Worm (Caenorhabditis elegans) whole organism, L1 larva: ENCODE measurements around the gene F26F2.13.

ENCODE experiments used
- C16A3.4 ChIP-seq: fragments of 150-350 bp; optimal IDR thresholded peaks from 2 replicates; lab custom pipeline; 2014; ENCODE audit warnings: missing biosample characterization, missing genetic modification characterization
- F16B12.6 ChIP-seq: fragments of 150-350 bp; optimal IDR thresholded peaks from 2 replicates; lab custom pipeline; 2014; ENCODE audit warnings: missing biosample characterization, missing genetic modification characterization
- Y116A8C.19 ChIP-seq: sonication (generic microtip); optimal IDR thresholded peaks from 2 replicates; lab custom pipeline; 2016; ENCODE audit warnings: missing compliant biosample characterization, missing genetic modification characterization, borderline replicate concordance
- aha-1 ChIP-seq: fragments of 150-350 bp; optimal IDR thresholded peaks from 2 replicates; lab custom pipeline; 2014; ENCODE audit warnings: missing biosample characterization, missing genetic modification characterization
- blmp-1 ChIP-seq: fragments of 150-350 bp; optimal IDR thresholded peaks from 2 replicates; lab custom pipeline; 2014; ENCODE audit warnings: missing biosample characterization, missing genetic modification characterization
- ceh-63 ChIP-seq: fragments of 200-800 bp; sonication (Bioruptor generic); optimal IDR thresholded peaks from 2 replicates; lab custom pipeline; 2018; ENCODE audit warnings: mild to moderate bottlenecking, missing genetic modification characterization, missing compliant biosample characterization
- ceh-8 ChIP-seq: fragments of 200-800 bp; sonication (Bioruptor generic); optimal IDR thresholded peaks from 2 replicates; lab custom pipeline; 2018; ENCODE audit warnings: mild to moderate bottlenecking, missing genetic modification characterization, moderate library complexity, missing compliant biosample characterization
- ceh-82 ChIP-seq, 3 experiments: fragments of 150-350 bp in 1 of 3; sonication (generic microtip) in 2 of 3; optimal IDR thresholded peaks; 2 replicates each; lab custom pipeline; 2014 to 2017; ENCODE audit warnings: missing biosample characterization in 3 of 3, missing genetic modification characterization in 3 of 3
- ceh-88 ChIP-seq: fragments of 200-800 bp; sonication (Bioruptor generic); IDR thresholded peaks from 2 replicates; pipeline ENCODE4 v1.3.6; 2022; ENCODE audit warnings: missing genetic modification characterization, missing compliant biosample characterization
- dpl-1 ChIP-seq, 3 experiments: fragments of 150-350 bp in 2 of 3; sonication (generic microtip) in 1 of 3; optimal IDR thresholded peaks; 2 replicates each; lab custom pipeline; 2014 to 2017; ENCODE audit warnings: missing biosample characterization in 3 of 3, missing genetic modification characterization in 3 of 3, missing genetic modification reagents in 3 of 3
- dsc-1 ChIP-seq: sonication (generic microtip); optimal IDR thresholded peaks from 2 replicates; lab custom pipeline; 2016; ENCODE audit warnings: mild to moderate bottlenecking, missing genetic modification characterization, missing compliant biosample characterization
- efl-1 ChIP-seq, 4 experiments: fragments of 150-350 bp; optimal IDR thresholded peaks in 3 of 4; peaks in 1 of 4; 1 replicate in 1 of 4; 2 replicates in 3 of 4; lab custom pipeline; 2014; ENCODE audit warnings: missing biosample characterization in 2 of 4, missing genetic modification characterization in 2 of 4, missing genetic modification reagents in 2 of 4
- egl-13 ChIP-seq: sonication (generic microtip); optimal IDR thresholded peaks from 2 replicates; lab custom pipeline; 2016; ENCODE audit warnings: missing genotype, missing genetic modification reagents, missing genetic modification characterization, missing compliant biosample characterization
- elt-2 ChIP-seq: sonication (generic microtip); optimal IDR thresholded peaks from 2 replicates; lab custom pipeline; 2016; ENCODE audit warnings: missing genetic modification characterization, mild to moderate bottlenecking, inconsistent platforms, missing compliant biosample characterization, missing genetic modification reagents
- elt-3 ChIP-seq, 6 experiments: fragments of 150-350 bp in 1 of 6; sonication (generic microtip); optimal IDR thresholded peaks; 2 replicates each; lab custom pipeline; 2017 to 2018; ENCODE audit warnings: missing biosample characterization in 6 of 6, missing genetic modification characterization in 6 of 6, inconsistent platforms in 1 of 6
- ets-5 ChIP-seq: fragments of 200-800 bp; sonication (Bioruptor generic); IDR thresholded peaks from 2 replicates; pipeline ENCODE4 v1.3.6; 2022; ENCODE audit warnings: missing genetic modification characterization, missing compliant biosample characterization
- fkh-10 ChIP-seq: sonication (generic microtip); optimal IDR thresholded peaks from 2 replicates; lab custom pipeline; 2017; ENCODE audit warnings: missing biosample characterization, missing genetic modification reagents, missing genetic modification characterization
- fkh-8 ChIP-seq: sonication (generic microtip); optimal IDR thresholded peaks from 2 replicates; lab custom pipeline; 2016; ENCODE audit warnings: mild to moderate bottlenecking, missing genetic modification characterization, missing compliant biosample characterization
- fos-1 ChIP-seq: fragments of 150-350 bp; optimal IDR thresholded peaks from 2 replicates; lab custom pipeline; 2014; ENCODE audit warnings: missing biosample characterization, missing genetic modification characterization
- grh-1 ChIP-seq: fragments of 200-800 bp; sonication (Bioruptor generic); IDR thresholded peaks from 2 replicates; pipeline ENCODE4 v1.3.6; 2022; ENCODE audit warnings: missing genetic modification reagents, missing genetic modification characterization, missing compliant biosample characterization
- hlh-17 ChIP-seq: fragments of 200-800 bp; sonication (Bioruptor generic); optimal IDR thresholded peaks from 2 replicates; lab custom pipeline; 2018; ENCODE audit warnings: missing genetic modification characterization, mild to moderate bottlenecking, missing compliant biosample characterization, moderate library complexity, borderline replicate concordance
- hlh-4 ChIP-seq: sonication (generic microtip); optimal IDR thresholded peaks from 2 replicates; lab custom pipeline; 2016; ENCODE audit warnings: mild to moderate bottlenecking, missing genetic modification characterization, missing compliant biosample characterization
- irx-1 ChIP-seq: sonication (generic microtip); optimal IDR thresholded peaks from 2 replicates; lab custom pipeline; 2016; ENCODE audit warnings: missing genetic modification characterization, missing compliant biosample characterization
- isw-1 ChIP-seq: fragments of 200-800 bp; sonication (Bioruptor generic); IDR thresholded peaks from 2 replicates; pipeline ENCODE4 v1.3.6; 2022; ENCODE audit warnings: missing genetic modification characterization, missing compliant biosample characterization
- jun-1 ChIP-seq: fragments of 150-350 bp; optimal IDR thresholded peaks from 2 replicates; lab custom pipeline; 2014; ENCODE audit warnings: missing biosample characterization, missing genetic modification reagents, missing genetic modification characterization
- lin-13 ChIP-seq: fragments of 150-350 bp; optimal IDR thresholded peaks from 2 replicates; lab custom pipeline; 2014; ENCODE audit warnings: missing biosample characterization, missing genetic modification reagents, missing genetic modification characterization
- lin-14 ChIP-seq: fragments of 200-800 bp; sonication (Bioruptor generic); optimal IDR thresholded peaks from 2 replicates; lab custom pipeline; 2018; ENCODE audit warnings: mild to moderate bottlenecking, missing genetic modification characterization, moderate library complexity, missing compliant biosample characterization
- lin-35 ChIP-seq, 2 experiments: fragments of 150-350 bp; optimal IDR thresholded peaks; 2 replicates each; lab custom pipeline; 2014; ENCODE audit warnings: missing biosample characterization in 2 of 2, missing genetic modification characterization in 2 of 2, missing genetic modification reagents in 2 of 2
- lin-39 ChIP-seq: fragments of 150-350 bp; optimal IDR thresholded peaks from 2 replicates; lab custom pipeline; 2014; ENCODE audit warnings: missing biosample characterization, missing genetic modification reagents, missing genetic modification characterization
- lsy-2 ChIP-seq, 2 experiments: fragments of 150-350 bp; optimal IDR thresholded peaks; 2 replicates each; lab custom pipeline; 2014; ENCODE audit warnings: missing biosample characterization in 2 of 2, missing genetic modification characterization in 2 of 2
- mab-9 ChIP-seq: fragments of 200-800 bp; sonication (Bioruptor generic); IDR thresholded peaks from 2 replicates; pipeline ENCODE4 v1.3.6; 2022; ENCODE audit warnings: missing genetic modification reagents, missing genetic modification characterization, missing compliant biosample characterization
- mdl-1 ChIP-seq, 2 experiments: fragments of 150-350 bp; optimal IDR thresholded peaks; 2 replicates each; lab custom pipeline; 2014 to 2017; ENCODE audit warnings: missing biosample characterization in 2 of 2, missing genetic modification characterization in 2 of 2, inconsistent platforms in 1 of 2
- mef-2 ChIP-seq: fragments of 150-350 bp; optimal IDR thresholded peaks from 2 replicates; lab custom pipeline; 2014; ENCODE audit warnings: missing biosample characterization, missing genetic modification characterization
- mep-1 ChIP-seq: fragments of 150-350 bp; optimal IDR thresholded peaks from 2 replicates; lab custom pipeline; 2014; ENCODE audit warnings: missing biosample characterization, missing genetic modification characterization
- nhr-19 ChIP-seq: fragments of 200-800 bp; sonication (Bioruptor generic); conservative IDR thresholded peaks from 2 replicates; pipeline ENCODE4 v1.3.6; 2022; ENCODE audit warnings: missing genetic modification characterization, missing compliant biosample characterization
- nhr-20 ChIP-seq: sonication (generic microtip); optimal IDR thresholded peaks from 2 replicates; lab custom pipeline; 2016; ENCODE audit warnings: mild to moderate bottlenecking, missing genetic modification characterization, missing compliant biosample characterization
- nhr-237 ChIP-seq: fragments of 150-350 bp; optimal IDR thresholded peaks from 2 replicates; lab custom pipeline; 2014; ENCODE audit warnings: missing biosample characterization, missing genetic modification characterization
- nhr-47 ChIP-seq: sonication (generic microtip); optimal IDR thresholded peaks from 2 replicates; lab custom pipeline; 2016; ENCODE audit warnings: mild to moderate bottlenecking, missing genetic modification characterization, moderate library complexity, missing compliant biosample characterization
- nhr-71 ChIP-seq: sonication (generic microtip); optimal IDR thresholded peaks from 2 replicates; lab custom pipeline; 2016; ENCODE audit warnings: mild to moderate bottlenecking, missing genetic modification characterization, moderate library complexity, missing compliant biosample characterization
- pax-3 ChIP-seq: fragments of 200-800 bp; sonication (Bioruptor generic); optimal IDR thresholded peaks from 2 replicates; lab custom pipeline; 2018; ENCODE audit warnings: mild to moderate bottlenecking, missing genetic modification characterization, moderate library complexity, missing compliant biosample characterization
- rnt-1 ChIP-seq: sonication (generic microtip); optimal IDR thresholded peaks from 2 replicates; lab custom pipeline; 2016; ENCODE audit warnings: mild to moderate bottlenecking, missing genetic modification characterization, moderate library complexity, missing compliant biosample characterization
- snpc-4 ChIP-seq: fragments of 150-350 bp; optimal IDR thresholded peaks from 2 replicates; lab custom pipeline; 2014; ENCODE audit warnings: missing biosample characterization, missing genetic modification characterization
- snu-23 ChIP-seq: sonication (generic microtip); optimal IDR thresholded peaks from 2 replicates; lab custom pipeline; 2016; ENCODE audit warnings: missing genetic modification characterization, missing compliant biosample characterization
- sox-4 ChIP-seq: sonication (generic microtip); optimal IDR thresholded peaks from 2 replicates; lab custom pipeline; 2016; ENCODE audit warnings: missing genetic modification characterization, missing compliant biosample characterization
- sup-37 ChIP-seq: fragments of 200-800 bp; sonication (Bioruptor generic); optimal IDR thresholded peaks from 2 replicates; lab custom pipeline; 2018; ENCODE audit warnings: mild to moderate bottlenecking, missing genetic modification characterization, missing compliant biosample characterization
- swsn-7 ChIP-seq: sonication (generic microtip); optimal IDR thresholded peaks from 2 replicates; lab custom pipeline; 2016; ENCODE audit warnings: missing genetic modification characterization, missing compliant biosample characterization
- tlp-1 ChIP-seq: fragments of 150-350 bp; optimal IDR thresholded peaks from 2 replicates; lab custom pipeline; 2014; ENCODE audit warnings: missing biosample characterization, missing genetic modification characterization
- vab-15 ChIP-seq: sonication (generic microtip); optimal IDR thresholded peaks from 2 replicates; lab custom pipeline; 2017; ENCODE audit warnings: missing genotype, mild to moderate bottlenecking, missing genetic modification characterization, missing compliant biosample characterization
- xbp-1 ChIP-seq: sonication (generic microtip); optimal IDR thresholded peaks from 2 replicates; lab custom pipeline; 2016; ENCODE audit warnings: missing genetic modification characterization, missing compliant biosample characterization
- zip-4 ChIP-seq: fragments of 200-800 bp; sonication (Bioruptor generic); optimal IDR thresholded peaks from 2 replicates; lab custom pipeline; 2018; ENCODE audit warnings: mild to moderate bottlenecking, missing genetic modification characterization, moderate library complexity, missing compliant biosample characterization
- ztf-11 ChIP-seq, 2 experiments: sonication (generic microtip); optimal IDR thresholded peaks; 2 replicates each; lab custom pipeline; 2016 to 2017; ENCODE audit warnings: missing genetic modification characterization in 2 of 2, missing biosample characterization in 1 of 2, missing compliant biosample characterization in 1 of 2

Gene F26F2.13

ce11 chrV:20580511-20581040 is 16.4 kb downstream of the F26F2.13 start, which contains the start of gene F26F2.7:
TSS of gene F26F2.7 (plus strand) at chrV:20580990.
- TF ChIP-seq dsc-1 (tag; lab: Kevin White, UChicago) (peak; percentile 93), aha-1 (peak; percentile 29), nhr-237 (tag; lab: Kevin White, UChicago) (no peak), snu-23 (GFP tag; lab: Kevin White, UChicago) (peak; percentile 90), mep-1 (peak; percentile 94), swsn-7 (tag; lab: Kevin White, UChicago) (peak; percentile 90), mdl-1 (tag; optimal IDR thresholded peaks at IDR 0.05; lab: Kevin White, UChicago) (peak in 1 of 2 experiments; percentile 88), lin-35 (GFP tag; optimal IDR thresholded peaks at IDR 0.05; lab: Kevin White, UChicago) (peak; percentile 76 to 84), ceh-88 (GFP tag; lab: Robert Waterston, UW) (peak; percentile 70), lsy-2 (tag; optimal IDR thresholded peaks at IDR 0.05; lab: Kevin White, UChicago) (peak; percentile 89 to 91), fkh-10 (GFP tag; lab: Kevin White, UChicago) (peak; percentile 17), nhr-71 (tag; lab: Kevin White, UChicago) (peak; percentile 93), lin-13 (GFP tag; lab: Kevin White, UChicago) (peak; percentile 80), xbp-1 (peak; percentile 89), ztf-11 (tag; optimal IDR thresholded peaks at IDR 0.05; lab: Kevin White, UChicago) (peak in 1 of 2 experiments; percentile 67), tlp-1 (tag; lab: Kevin White, UChicago) (no peak), ceh-82 (tag; optimal IDR thresholded peaks at IDR 0.05; lab: Kevin White, UChicago) (peak; percentile 61 to 80 (median 70)), ets-5 (GFP tag; lab: Robert Waterston, UW) (no peak), fkh-8 (peak; percentile 87), hlh-4 (tag; lab: Kevin White, UChicago) (peak; percentile 3), mef-2 (tag; lab: Kevin White, UChicago) (peak; percentile 23), nhr-20 (tag; lab: Kevin White, UChicago) (peak; percentile 88), ceh-8 (GFP tag; lab: Kevin White, UChicago) (peak; percentile 30), hlh-17 (GFP tag; lab: Kevin White, UChicago) (no peak), elt-3 (tag; optimal IDR thresholded peaks at IDR 0.05; lab: Kevin White, UChicago) (peak in 2 of 6 experiments; percentile 33 to 66), ceh-63 (GFP tag; lab: Kevin White, UChicago) (no peak), sup-37 (peak; percentile 30), egl-13 (tag; lab: Kevin White, UChicago) (peak; percentile 80), F16B12.6 (tag; lab: Kevin White, UChicago) (peak; percentile 53), efl-1 (optimal IDR thresholded peaks at IDR 0.05; lab: Kevin White, UChicago) (peak; percentile 64 to 73), efl-1 (GFP tag; optimal IDR thresholded peaks at IDR 0.05 in 1 of 2; lab: Kevin White, UChicago) (peak; percentile 75 to 96), irx-1 (peak; percentile 88), snpc-4 (tag; lab: Kevin White, UChicago) (peak; percentile 81), Y116A8C.19 (tag; lab: Kevin White, UChicago) (no peak), jun-1 (tag; lab: Kevin White, UChicago) (peak; percentile 40), dpl-1 (GFP tag; optimal IDR thresholded peaks at IDR 0.05; lab: Kevin White, UChicago) (peak; percentile 65 to 81 (median 79)), nhr-19 (peak; percentile 83), pax-3 (peak; percentile 65), lin-39 (tag; lab: Kevin White, UChicago) (peak; percentile 80), vab-15 (no peak), mab-9 (GFP tag; lab: Robert Waterston, UW) (peak; percentile 45; the same call in 1 of the 2 replicates), sox-4 (peak; percentile 75), rnt-1 (tag; lab: Kevin White, UChicago) (no peak), zip-4 (peak; percentile 72), isw-1 (GFP tag; lab: Robert Waterston, UW) (peak; percentile 65), fos-1 (tag; lab: Kevin White, UChicago) (peak; percentile 28), C16A3.4 (tag; lab: Kevin White, UChicago) (peak; percentile 82), lin-14 (peak; percentile 92), elt-2 (tag; lab: Kevin White, UChicago) (peak; percentile 81), grh-1 (GFP tag; lab: Robert Waterston, UW) (peak; percentile 66; the same call in 1 of the 2 replicates), blmp-1 (peak; percentile 11), nhr-47 (tag; lab: Kevin White, UChicago) (peak; percentile 93)
